Worm (Caenorhabditis elegans) whole organism, L4 larva: ENCODE results near the gene F42A6.5.
A peak's percentile ranks its signal among the peaks of the same experiment; 100 is the strongest.

Experiments
- D1046.2 ChIP-seq: fragments of 200-800 bp; sonication (Bioruptor generic); IDR thresholded peaks from 2 replicates; pipeline ENCODE4 v1.3.6; 2022; ENCODE audit warnings: missing genetic modification characterization, missing compliant biosample characterization
- F10B5.3 ChIP-seq: sonication (generic microtip); optimal IDR thresholded peaks from 2 replicates; lab custom pipeline; 2016; ENCODE audit warnings: mild to moderate bottlenecking, missing genetic modification characterization, missing compliant biosample characterization
- F37D6.2 ChIP-seq: sonication (generic microtip); optimal IDR thresholded peaks from 2 replicates; lab custom pipeline; 2016; ENCODE audit warnings: mild to moderate bottlenecking, missing genetic modification characterization, missing compliant biosample characterization
- F44E2.7 ChIP-seq: fragments of 200-800 bp; sonication (Bioruptor generic); IDR thresholded peaks from 2 replicates; pipeline ENCODE4 v2.1.2; 2022; ENCODE audit warnings: missing genetic modification characterization, missing compliant biosample characterization
- T20F7.1 ChIP-seq: fragments of 200-800 bp; sonication (Bioruptor generic); optimal IDR thresholded peaks from 2 replicates; lab custom pipeline; 2018; ENCODE audit warnings: mild to moderate bottlenecking, missing genetic modification characterization, missing compliant biosample characterization
- T26A8.4 ChIP-seq: fragments of 200-800 bp; sonication (Bioruptor generic); IDR thresholded peaks from 2 replicates; pipeline ENCODE4 v1.3.6; 2022; ENCODE audit warnings: missing genetic modification characterization, missing compliant biosample characterization
- Y105C5A.15 ChIP-seq: fragments of 200-800 bp; sonication (Bioruptor generic); IDR thresholded peaks from 2 replicates; pipeline ENCODE4 v1.3.6; 2022; ENCODE audit warnings: missing genetic modification characterization, missing compliant biosample characterization
- Y5F2A.4 ChIP-seq: fragments of 200-800 bp; sonication (Bioruptor generic); optimal IDR thresholded peaks from 2 replicates; lab custom pipeline; 2018; ENCODE audit warnings: mild to moderate bottlenecking, missing genetic modification characterization, missing compliant biosample characterization
- ZK546.5 ChIP-seq, 2 experiments: sonication (generic microtip); optimal IDR thresholded peaks; 2 replicates each; lab custom pipeline; 2017; ENCODE audit warnings: missing biosample characterization in 2 of 2, missing genetic modification characterization in 2 of 2
- aha-1 ChIP-seq: fragments of 150-350 bp; peaks from one replicate; lab custom pipeline; 2014; ENCODE audit warnings: missing biosample characterization, missing genetic modification characterization
- attf-4 ChIP-seq: sonication (generic microtip); optimal IDR thresholded peaks from 3 replicates; lab custom pipeline; 2017; ENCODE audit warnings: missing biosample characterization, missing genetic modification characterization
- ceh-44 ChIP-seq: fragments of 200-800 bp; sonication (Bioruptor generic); IDR thresholded peaks from 2 replicates; pipeline ENCODE4 v1.3.6; 2022; ENCODE audit warnings: missing genetic modification reagents, missing genetic modification characterization, missing compliant biosample characterization
- ceh-62 ChIP-seq: sonication (generic microtip); optimal IDR thresholded peaks from 2 replicates; lab custom pipeline; 2017; ENCODE audit warnings: missing biosample characterization, missing genetic modification characterization
- ceh-82 ChIP-seq: sonication (generic microtip); optimal IDR thresholded peaks from 2 replicates; lab custom pipeline; 2017; ENCODE audit warnings: missing biosample characterization, missing genetic modification characterization
- cey-2 ChIP-seq: sonication (generic microtip); optimal IDR thresholded peaks from 3 replicates; lab custom pipeline; 2017; ENCODE audit warnings: missing genetic modification characterization, mild to moderate bottlenecking, missing compliant biosample characterization, antibody characterized with exemption, borderline replicate concordance; ENCODE audit not compliant: insufficient read depth
- daf-16 ChIP-seq, 3 experiments: sonication (generic microtip); optimal IDR thresholded peaks; 2 replicates each; lab custom pipeline; 2016 to 2017; ENCODE audit warnings: missing genetic modification characterization in 3 of 3, missing genetic modification reagents in 3 of 3, mild to moderate bottlenecking in 2 of 3, missing compliant biosample characterization in 2 of 3, missing biosample characterization in 1 of 3, moderate library complexity in 1 of 3
- daf-8 ChIP-seq: fragments of 200-800 bp; sonication (Bioruptor generic); IDR thresholded peaks from 2 replicates; pipeline ENCODE4 v1.3.6; 2022; ENCODE audit warnings: missing genetic modification characterization, missing compliant biosample characterization
- dmd-8 ChIP-seq: fragments of 200-800 bp; sonication (Bioruptor generic); IDR thresholded peaks from 2 replicates; pipeline ENCODE4 v1.3.6; 2022; ENCODE audit warnings: missing genetic modification characterization, missing compliant biosample characterization
- dve-1 ChIP-seq: sonication (generic microtip); optimal IDR thresholded peaks from 2 replicates; lab custom pipeline; 2017; ENCODE audit warnings: antibody characterized with exemption, mild to moderate bottlenecking, missing genetic modification characterization, missing compliant biosample characterization; ENCODE audit not compliant: insufficient read depth
- egl-27 ChIP-seq: sonication (generic microtip); optimal IDR thresholded peaks from 3 replicates; lab custom pipeline; 2017; ENCODE audit warnings: missing biosample characterization, missing genetic modification reagents, missing genetic modification characterization
- fos-1 ChIP-seq: fragments of 150-350 bp; optimal IDR thresholded peaks from 2 replicates; lab custom pipeline; 2014; ENCODE audit warnings: missing biosample characterization, missing genetic modification characterization
- gei-8 ChIP-seq: fragments of 200-800 bp; sonication (Bioruptor generic); optimal IDR thresholded peaks from 2 replicates; lab custom pipeline; 2018; ENCODE audit warnings: mild to moderate bottlenecking, missing genetic modification characterization, missing compliant biosample characterization
- hlh-11 ChIP-seq: fragments of 200-800 bp; sonication (Bioruptor generic); optimal IDR thresholded peaks from 2 replicates; lab custom pipeline; 2018; ENCODE audit warnings: mild to moderate bottlenecking, missing genetic modification characterization, missing compliant biosample characterization
- jun-1 ChIP-seq: fragments of 150-350 bp; optimal IDR thresholded peaks from 2 replicates; lab custom pipeline; 2014; ENCODE audit warnings: missing biosample characterization, missing genetic modification reagents, missing genetic modification characterization
- lim-7 ChIP-seq: fragments of 200-800 bp; sonication (Bioruptor generic); IDR thresholded peaks from 2 replicates; pipeline ENCODE4 v1.3.6; 2022; ENCODE audit warnings: missing genetic modification characterization, missing compliant biosample characterization
- lin-1 ChIP-seq: fragments of 200-800 bp; sonication (Bioruptor generic); IDR thresholded peaks from 2 replicates; pipeline ENCODE4 v1.3.6; 2022; ENCODE audit warnings: missing genetic modification reagents, missing genetic modification characterization, missing compliant biosample characterization
- lin-15B ChIP-seq: fragments of 150-350 bp; sonication (generic microtip); optimal IDR thresholded peaks from 3 replicates; lab custom pipeline; 2014; ENCODE audit warnings: missing biosample characterization, missing genetic modification characterization
- lin-29 ChIP-seq: fragments of 200-800 bp; sonication (Bioruptor generic); IDR thresholded peaks from 2 replicates; pipeline ENCODE4 v1.3.6; 2022; ENCODE audit warnings: missing genetic modification reagents, missing genetic modification characterization, missing compliant biosample characterization
- lin-38 ChIP-seq: fragments of 200-800 bp; sonication (Bioruptor generic); IDR thresholded peaks from 2 replicates; pipeline ENCODE4 v1.3.6; 2022; ENCODE audit warnings: missing genetic modification reagents, missing genetic modification characterization, missing compliant biosample characterization
- lin-39 ChIP-seq: fragments of 150-350 bp; optimal IDR thresholded peaks from 2 replicates; lab custom pipeline; 2014; ENCODE audit warnings: missing biosample characterization, missing genetic modification reagents, missing genetic modification characterization
- lir-3 ChIP-seq: sonication (generic microtip); optimal IDR thresholded peaks from 2 replicates; lab custom pipeline; 2016; ENCODE audit warnings: mild to moderate bottlenecking, missing genetic modification characterization, missing compliant biosample characterization
- lsy-2 ChIP-seq, 2 experiments: fragments of 150-350 bp in 1 of 2; sonication (generic microtip) in 1 of 2; optimal IDR thresholded peaks; 2 replicates each; lab custom pipeline; 2014 to 2017; ENCODE audit warnings: missing biosample characterization in 2 of 2, missing genetic modification characterization in 2 of 2
- mdl-1 ChIP-seq, 2 experiments: fragments of 150-350 bp in 1 of 2; sonication (generic microtip) in 1 of 2; optimal IDR thresholded peaks; 2 replicates each; lab custom pipeline; 2014 to 2017; ENCODE audit warnings: missing biosample characterization in 2 of 2, missing genetic modification characterization in 2 of 2
- mep-1 ChIP-seq: fragments of 150-350 bp; sonication (generic microtip); optimal IDR thresholded peaks from 3 replicates; lab custom pipeline; 2014; ENCODE audit warnings: missing biosample characterization, missing genetic modification characterization
- mes-2 ChIP-seq: sonication (generic microtip); optimal IDR thresholded peaks from 2 replicates; lab custom pipeline; 2016; ENCODE audit warnings: missing genotype, mild to moderate bottlenecking, missing genetic modification characterization, missing compliant biosample characterization; ENCODE audit not compliant: poor library complexity, severe bottlenecking
- mxl-2 ChIP-seq: fragments of 200-800 bp; sonication (Bioruptor generic); conservative IDR thresholded peaks from 2 replicates; pipeline ENCODE4 v1.3.6; 2022; ENCODE audit warnings: missing genetic modification reagents, missing genetic modification characterization, missing compliant biosample characterization
- mxl-3 ChIP-seq: fragments of 200-800 bp; sonication (Bioruptor generic); optimal IDR thresholded peaks from 2 replicates; lab custom pipeline; 2018; ENCODE audit warnings: mild to moderate bottlenecking, missing genetic modification characterization, missing compliant biosample characterization
- nhr-102 ChIP-seq: sonication (generic microtip); optimal IDR thresholded peaks from 2 replicates; lab custom pipeline; 2016; ENCODE audit warnings: mild to moderate bottlenecking, missing genetic modification characterization, moderate library complexity, missing compliant biosample characterization
- nhr-25 ChIP-seq: sonication (generic microtip); optimal IDR thresholded peaks from 2 replicates; lab custom pipeline; 2017; ENCODE audit warnings: missing genetic modification characterization, mild to moderate bottlenecking, missing compliant biosample characterization, antibody characterized with exemption, moderate library complexity, borderline replicate concordance; ENCODE audit not compliant: insufficient read depth
- nhr-42 ChIP-seq: fragments of 200-800 bp; sonication (Bioruptor generic); IDR thresholded peaks from 2 replicates; pipeline ENCODE4 v1.3.6; 2022; ENCODE audit warnings: missing genetic modification characterization, missing compliant biosample characterization
- nhr-6 ChIP-seq: fragments of 150-350 bp; optimal IDR thresholded peaks from 2 replicates; lab custom pipeline; 2014; ENCODE audit warnings: missing biosample characterization, missing genetic modification characterization
- nhr-77 ChIP-seq: fragments of 150-350 bp; optimal IDR thresholded peaks from 2 replicates; lab custom pipeline; 2014; ENCODE audit warnings: missing biosample characterization, missing genetic modification characterization
- php-3 ChIP-seq: fragments of 200-800 bp; sonication (Bioruptor generic); IDR thresholded peaks from 2 replicates; pipeline ENCODE4 v1.3.6; 2022; ENCODE audit warnings: missing genetic modification reagents, missing genetic modification characterization, missing compliant biosample characterization
- sdz-12 ChIP-seq: fragments of 200-800 bp; sonication (Bioruptor generic); optimal IDR thresholded peaks from 2 replicates; lab custom pipeline; 2018; ENCODE audit warnings: mild to moderate bottlenecking, missing genetic modification characterization, missing compliant biosample characterization
- skn-1 ChIP-seq: fragments of 150-350 bp; optimal IDR thresholded peaks from 2 replicates; lab custom pipeline; 2014; ENCODE audit warnings: missing biosample characterization, missing genetic modification characterization
- spr-1 ChIP-seq: sonication (generic microtip); optimal IDR thresholded peaks from 2 replicates; lab custom pipeline; 2016; ENCODE audit warnings: mild to moderate bottlenecking, missing genetic modification characterization, missing compliant biosample characterization
- spr-3 ChIP-seq: fragments of 200-800 bp; sonication (Bioruptor generic); optimal IDR thresholded peaks from 2 replicates; lab custom pipeline; 2018; ENCODE audit warnings: mild to moderate bottlenecking, missing genetic modification characterization, missing compliant biosample characterization
- unc-39 ChIP-seq: sonication (generic microtip); optimal IDR thresholded peaks from 2 replicates; lab custom pipeline; 2017; ENCODE audit warnings: missing biosample characterization, missing genetic modification characterization
- vab-7 ChIP-seq: fragments of 200-800 bp; sonication (Bioruptor generic); IDR thresholded peaks from 2 replicates; pipeline ENCODE4 v1.3.6; 2022; ENCODE audit warnings: missing genetic modification reagents, missing genetic modification characterization, missing compliant biosample characterization
- zfp-2 ChIP-seq: sonication (generic microtip); optimal IDR thresholded peaks from 2 replicates; lab custom pipeline; 2016; ENCODE audit warnings: mild to moderate bottlenecking, missing genetic modification characterization, missing compliant biosample characterization
- zip-2 ChIP-seq: fragments of 150-350 bp; optimal IDR thresholded peaks from 2 replicates; lab custom pipeline; 2014; ENCODE audit warnings: missing biosample characterization, missing genetic modification characterization

Gene F42A6.5

DNA sequence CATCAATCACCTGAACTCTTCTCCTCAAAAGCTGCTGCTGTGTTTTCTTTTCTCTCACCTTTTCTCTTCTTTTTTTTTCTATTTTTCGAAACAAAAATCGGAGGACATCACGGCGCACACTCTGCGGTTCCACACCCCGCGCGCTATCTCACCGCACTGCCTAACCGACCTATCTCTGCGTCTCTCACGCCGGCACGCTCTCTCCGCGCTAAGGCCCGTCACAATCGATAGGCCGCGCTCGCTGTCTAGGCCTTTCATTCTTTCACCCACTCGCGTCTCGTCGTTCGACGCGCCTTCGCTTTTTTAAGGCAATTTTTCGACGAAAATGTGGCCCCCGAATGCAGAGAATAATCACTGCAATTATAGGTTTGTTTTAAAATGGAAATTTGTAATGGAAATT, 20.4 kb downstream of the F42A6.5 start, which contains the start of gene zip-11 (continued):
- peak; percentile 97 for TF ChIP-seq spr-1
- peak; percentile 82 for TF ChIP-seq hlh-11 (tag; lab: Kevin White, UChicago)
- TF ChIP-seq ZK546.5 (tag; optimal IDR thresholded peaks at IDR 0.05; lab: Kevin White, UChicago): no peak
- no peak for TF ChIP-seq nhr-42 (GFP tag; lab: Robert Waterston, UW)
- 0 out of 2 replicates have a peak, but pooled peaks have one; percentile 25 for TF ChIP-seq lin-1 (GFP tag; lab: Robert Waterston, UW)
- no peak for TF ChIP-seq fos-1 (tag; lab: Kevin White, UChicago)
- peak; percentile 48 for TF ChIP-seq nhr-102 (tag; lab: Kevin White, UChicago)
- no peak for TF ChIP-seq cey-2
- TF ChIP-seq mdl-1 (tag; optimal IDR thresholded peaks at IDR 0.05; lab: Kevin White, UChicago): peak in 1 of 2 experiments; percentile 52
- no peak for TF ChIP-seq php-3
- TF ChIP-seq skn-1: no peak
- no peak for TF ChIP-seq dmd-8
- TF ChIP-seq vab-7 (GFP tag; lab: Robert Waterston, UW): 0 out of 2 replicates have a peak, but pooled peaks have one; percentile 29
- peak; percentile 81 for TF ChIP-seq mxl-3
- no peak for TF ChIP-seq nhr-25
- no peak for TF ChIP-seq sdz-12
- no peak for TF ChIP-seq gei-8 (GFP tag; lab: Kevin White, UChicago)
- no peak for TF ChIP-seq T20F7.1 (GFP tag; lab: Kevin White, UChicago)
- TF ChIP-seq egl-27 (tag; lab: Kevin White, UChicago): no peak
- TF ChIP-seq spr-3 (GFP tag; lab: Kevin White, UChicago): peak; percentile 100
- TF ChIP-seq dve-1: peak; percentile 33
- no peak for TF ChIP-seq Y105C5A.15 (GFP tag; lab: Robert Waterston, UW)
- TF ChIP-seq lin-29 (GFP tag; lab: Robert Waterston, UW): peak; percentile 71; the same call in 1 of the 2 replicates
- TF ChIP-seq zip-2 (tag; lab: Kevin White, UChicago): no peak
- TF ChIP-seq jun-1: no peak
- no peak for TF ChIP-seq aha-1 (tag; lab: Kevin White, UChicago)
- TF ChIP-seq F37D6.2 (tag; lab: Kevin White, UChicago): peak; percentile 21
- TF ChIP-seq F44E2.7 (GFP tag; lab: Robert Waterston, UW): 0 out of 2 replicates have a peak, but pooled peaks have one; percentile 10
- peak; percentile 56 for TF ChIP-seq mep-1 (tag; lab: Kevin White, UChicago)
- no peak for TF ChIP-seq lin-15B (tag; lab: Kevin White, UChicago)
- no peak for TF ChIP-seq ceh-62 (tag; lab: Kevin White, UChicago)
- TF ChIP-seq D1046.2 (GFP tag; lab: Robert Waterston, UW): 0 out of 2 replicates have a peak, but pooled peaks have one; percentile 62
- peak in 1 of 2 experiments; percentile 54 for TF ChIP-seq daf-16 (GFP tag; optimal IDR thresholded peaks at IDR 0.05; lab: Kevin White, UChicago)
- TF ChIP-seq daf-16 (tag; optimal IDR thresholded peaks at IDR 0.05; lab: Kevin White, UChicago): no peak
- no peak for TF ChIP-seq daf-8 (GFP tag; lab: Robert Waterston, UW)
- no peak for TF ChIP-seq unc-39 (tag; lab: Kevin White, UChicago)
- peak; percentile 40; the same call in 1 of the 2 replicates for TF ChIP-seq T26A8.4 (GFP tag; lab: Robert Waterston, UW)
- peak; percentile 76 for TF ChIP-seq lin-38 (GFP tag; lab: Robert Waterston, UW)
- no peak for TF ChIP-seq nhr-6 (tag; lab: Kevin White, UChicago)
- no peak for TF ChIP-seq F10B5.3 (tag; lab: Kevin White, UChicago)
- no peak for TF ChIP-seq lim-7
- no peak for TF ChIP-seq lir-3 (tag; lab: Kevin White, UChicago)
- TF ChIP-seq attf-4: no peak
- no peak for TF ChIP-seq zfp-2 (tag; lab: Kevin White, UChicago)
- TF ChIP-seq Y5F2A.4: no peak
- TF ChIP-seq lsy-2 (tag; optimal IDR thresholded peaks at IDR 0.05; lab: Kevin White, UChicago): peak in 1 of 2 experiments; percentile 77
- no peak for TF ChIP-seq nhr-77 (tag; lab: Kevin White, UChicago)
- TF ChIP-seq lin-39: no peak
- TF ChIP-seq mes-2: peak; percentile 64
- TF ChIP-seq mxl-2 (GFP tag; lab: Robert Waterston, UW): no peak
- no peak for TF ChIP-seq ceh-44 (GFP tag; lab: Robert Waterston, UW)
- no peak for TF ChIP-seq ceh-82 (tag; lab: Kevin White, UChicago)
